Fruit fly (Drosophila melanogaster): ENCODE data around the gene eEF2.
A peak's percentile ranks its signal among the peaks of the same experiment; 100 is the strongest.

Gene eEF2

DNA sequence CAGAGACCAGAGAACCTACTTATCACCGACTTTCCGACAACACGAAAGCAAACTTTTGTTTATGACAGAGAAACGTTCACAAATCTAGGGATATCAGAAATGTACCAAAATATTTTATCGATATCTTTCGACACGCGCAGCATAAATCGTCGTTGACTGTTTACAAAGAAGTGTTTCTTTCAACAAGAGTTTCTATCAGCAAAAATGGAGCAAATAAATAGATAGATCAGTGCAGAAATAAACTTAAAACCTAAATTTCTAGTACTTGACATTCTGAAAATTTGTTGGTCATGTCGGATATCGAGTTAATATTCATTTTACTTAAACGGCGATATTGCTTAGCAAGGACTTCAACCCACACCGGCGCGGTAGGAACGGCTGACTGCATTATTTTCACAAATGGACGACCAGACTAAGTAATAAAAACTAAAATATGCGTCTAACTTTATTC is 4.5 kb downstream of the eEF2 start, which contains the start of gene CG2225:
TSS of gene CG2225 (minus strand) at position 51 of the 451 bp plus-strand sequence.
- TF ChIP-seq achi (GFP tag; optimal IDR thresholded peaks at IDR 0.05) (peak; percentile 15), CG11762 (GFP tag; optimal IDR thresholded peaks at IDR 0.05; ENCODE audit: insufficient read depth) (no peak)

DNA sequence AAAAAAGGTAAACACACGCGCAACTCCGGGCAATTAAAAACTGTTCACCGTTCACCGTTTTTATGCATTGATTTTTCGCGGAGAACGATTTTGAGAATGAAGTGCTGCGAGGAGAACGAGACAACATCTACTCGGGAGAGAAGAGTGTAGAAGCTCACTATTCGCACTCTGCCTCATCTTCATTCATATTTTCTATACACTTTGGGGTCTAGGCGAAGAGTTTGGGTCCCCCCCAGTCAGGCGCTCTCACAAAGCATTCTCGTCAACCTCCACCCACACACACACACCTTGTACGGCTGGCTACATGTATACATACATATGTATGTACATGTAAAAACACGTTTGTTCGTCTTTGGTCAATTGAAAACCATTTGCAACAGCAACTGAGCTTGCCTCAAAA is 5.4 kb downstream of the eEF2 start:
- TF ChIP-seq achi (GFP tag; optimal IDR thresholded peaks at IDR 0.05), result no peak
- no peak for TF ChIP-seq acj6 (GFP tag; optimal IDR thresholded peaks at IDR 0.05)
- TF ChIP-seq eg (GFP tag; IDR thresholded peaks at IDR 0.05), result no peak
- TF ChIP-seq CG3919 (GFP tag; optimal IDR thresholded peaks at IDR 0.05), result no peak
- TF ChIP-seq Eip93F (GFP tag; optimal IDR thresholded peaks at IDR 0.05), result no peak
- TF ChIP-seq Lpt (GFP tag; optimal IDR thresholded peaks at IDR 0.05), result peak; percentile 14
- TF ChIP-seq CG1621 (tag; optimal IDR thresholded peaks at IDR 0.05), result peak; percentile 49

DNA sequence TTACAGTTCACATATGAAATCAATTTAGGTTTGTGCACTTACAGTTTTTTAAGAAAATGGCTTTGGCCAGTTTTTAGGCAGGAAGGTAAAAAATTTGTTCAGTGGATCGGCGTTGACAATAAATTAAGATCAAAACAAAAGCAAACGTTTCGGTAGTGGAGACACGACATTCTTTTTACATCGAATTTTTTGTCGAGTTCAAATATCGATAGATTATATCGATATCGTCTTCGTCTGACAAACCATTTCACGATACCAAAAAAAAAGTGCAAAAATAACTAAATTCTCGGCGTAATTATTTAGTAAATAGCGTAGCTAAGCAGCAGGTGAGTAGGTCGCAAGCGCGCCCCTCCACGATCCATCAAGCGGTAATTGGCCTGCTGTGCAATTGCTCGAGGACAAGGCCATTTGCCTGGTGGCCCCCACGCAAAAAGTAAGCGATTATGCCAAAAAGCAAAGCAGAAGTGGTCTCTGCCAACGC is 23.4 kb downstream of the eEF2 start, which contains the start of gene Cul2:
TSS of gene Cul2 (plus strand) at position 207 of the 481 bp plus-strand sequence.
- TF ChIP-seq Eip93F (GFP tag; optimal IDR thresholded peaks at IDR 0.05) (no peak), CG15336 (GFP tag; IDR thresholded peaks at IDR 0.05) (no peak), svp (GFP tag) (no peak), CG4318 (GFP tag; optimal IDR thresholded peaks at IDR 0.05) (peak; percentile 30), OdsH (GFP tag; optimal IDR thresholded peaks at IDR 0.05) (peak; percentile 38), CG3032 (tag; optimal IDR thresholded peaks at IDR 0.05) (peak; percentile 53), topi (GFP tag; optimal IDR thresholded peaks at IDR 0.05) (peak; percentile 32), Ets21C (GFP tag; optimal IDR thresholded peaks at IDR 0.05) (peak; percentile 7), cyc (GFP tag; optimal IDR thresholded peaks at IDR 0.05) (peak; percentile 52), Eip78C (GFP tag) (peak; percentile 57), dac (GFP tag; optimal IDR thresholded peaks at IDR 0.05) (peak; percentile 13), CG34406 (GFP tag; optimal IDR thresholded peaks at IDR 0.05) (no peak), ss (GFP tag; optimal IDR thresholded peaks at IDR 0.05) (no peak), Sox14 (GFP tag; optimal IDR thresholded peaks at IDR 0.05) (peak; percentile 69), Blimp-1 (GFP tag; optimal IDR thresholded peaks at IDR 0.05) (no peak), CG31627 (GFP tag; optimal IDR thresholded peaks at IDR 0.05) (peak; percentile 64), CG6163 (GFP tag; IDR thresholded peaks at IDR 0.05) (no peak), Hr38 (GFP tag; optimal IDR thresholded peaks at IDR 0.05) (no peak), CG16779 (tag; optimal IDR thresholded peaks at IDR 0.05) (no peak), Hr4 (GFP tag; optimal IDR thresholded peaks at IDR 0.05) (peak; percentile 59), Sox15 (GFP tag; optimal IDR thresholded peaks at IDR 0.05) (peak; percentile 28), esn (GFP tag; optimal IDR thresholded peaks at IDR 0.05) (peak; percentile 34), lz (GFP tag; optimal IDR thresholded peaks at IDR 0.05) (peak; percentile 41), CG10631 (GFP tag; optimal IDR thresholded peaks at IDR 0.05) (peak; percentile 46), CG6854 (GFP tag; optimal IDR thresholded peaks at IDR 0.05) (no peak), CG11762 (GFP tag; optimal IDR thresholded peaks at IDR 0.05; ENCODE audit: insufficient read depth) (no peak), CG8632 (GFP tag; optimal IDR thresholded peaks at IDR 0.05) (peak; percentile 21)

DNA sequence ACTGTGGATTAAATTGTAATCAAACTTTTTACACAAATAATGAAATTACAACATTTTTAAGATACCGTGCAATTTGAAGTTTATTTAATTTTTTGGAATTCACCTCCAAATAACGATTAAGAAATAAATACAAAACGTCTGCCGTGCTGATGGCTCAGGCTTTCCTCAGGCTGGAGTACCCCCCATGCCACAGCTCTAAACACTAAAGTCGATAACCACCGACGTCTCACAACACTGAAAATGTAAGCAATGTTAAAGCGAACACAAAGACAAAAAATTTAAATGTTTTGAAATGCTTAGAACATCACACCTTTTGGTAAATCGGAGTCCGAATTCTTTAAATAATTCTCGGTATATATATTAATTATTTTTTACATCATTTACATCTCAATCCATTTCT is 24.5 kb downstream of the eEF2 start:
- TF ChIP-seq CG6276 (GFP tag; optimal IDR thresholded peaks at IDR 0.05) (no peak), CG9139 (GFP tag; optimal IDR thresholded peaks at IDR 0.05) (no peak), OdsH (GFP tag; optimal IDR thresholded peaks at IDR 0.05) (peak; percentile 47), CG3032 (tag; optimal IDR thresholded peaks at IDR 0.05) (peak; percentile 51), esn (GFP tag; optimal IDR thresholded peaks at IDR 0.05) (peak; percentile 63), Ets21C (GFP tag; optimal IDR thresholded peaks at IDR 0.05) (no peak), CG16779 (tag; optimal IDR thresholded peaks at IDR 0.05) (no peak), Ets96B (tag; optimal IDR thresholded peaks at IDR 0.05) (peak; percentile 44), CG7368 (GFP tag; optimal IDR thresholded peaks at IDR 0.05) (no peak), vri (GFP tag; optimal IDR thresholded peaks at IDR 0.05) (no peak), CG4318 (GFP tag; optimal IDR thresholded peaks at IDR 0.05) (peak; percentile 6), CG11902 (GFP tag; optimal IDR thresholded peaks at IDR 0.05) (peak; percentile 20), CG6163 (GFP tag; IDR thresholded peaks at IDR 0.05) (no peak), Gug (GFP tag; IDR thresholded peaks at IDR 0.05) (no peak), CG32006 (GFP tag; optimal IDR thresholded peaks at IDR 0.05) (no peak), salr (GFP tag; optimal IDR thresholded peaks at IDR 0.05) (peak in 1 of 2 experiments; percentile 6), net (GFP tag; optimal IDR thresholded peaks at IDR 0.05) (no peak), CG10631 (GFP tag; optimal IDR thresholded peaks at IDR 0.05) (peak; percentile 60), CG6854 (GFP tag; optimal IDR thresholded peaks at IDR 0.05) (no peak), CG11762 (GFP tag; optimal IDR thresholded peaks at IDR 0.05; ENCODE audit: insufficient read depth) (no peak), CG15336 (GFP tag; IDR thresholded peaks at IDR 0.05) (no peak), CG31627 (GFP tag; optimal IDR thresholded peaks at IDR 0.05) (peak; percentile 60), fkh (GFP tag; optimal IDR thresholded peaks at IDR 0.05) (no peak), ss (GFP tag; optimal IDR thresholded peaks at IDR 0.05) (no peak), CG1621 (tag; optimal IDR thresholded peaks at IDR 0.05) (no peak), acj6 (GFP tag; optimal IDR thresholded peaks at IDR 0.05) (peak; percentile 47), lz (GFP tag; optimal IDR thresholded peaks at IDR 0.05) (peak; percentile 62), Hr38 (GFP tag; optimal IDR thresholded peaks at IDR 0.05) (no peak)

Data from whole organism, prepupa.